Worm (Caenorhabditis elegans) whole organism, L4 larva: Measurements from ENCODE around the gene C46A5.6.

Experiments
- aly-2 ChIP-seq: sonication (generic microtip); optimal IDR thresholded peaks from 2 replicates; lab custom pipeline; 2018; ENCODE audit warnings: missing biosample characterization, missing genetic modification characterization
- fkh-10 ChIP-seq: fragments of 150-350 bp; optimal IDR thresholded peaks from 2 replicates; lab custom pipeline; 2014; ENCODE audit warnings: missing biosample characterization, missing genetic modification reagents, missing genetic modification characterization
- nhr-25 ChIP-seq: sonication (generic microtip); optimal IDR thresholded peaks from 2 replicates; lab custom pipeline; 2017; ENCODE audit warnings: missing genetic modification characterization, mild to moderate bottlenecking, missing compliant biosample characterization, antibody characterized with exemption, moderate library complexity, borderline replicate concordance; ENCODE audit not compliant: insufficient read depth
- zag-1 ChIP-seq: fragments of 150-350 bp; optimal IDR thresholded peaks from 2 replicates; lab custom pipeline; 2014; ENCODE audit warnings: missing biosample characterization, missing genetic modification characterization

DNA sequence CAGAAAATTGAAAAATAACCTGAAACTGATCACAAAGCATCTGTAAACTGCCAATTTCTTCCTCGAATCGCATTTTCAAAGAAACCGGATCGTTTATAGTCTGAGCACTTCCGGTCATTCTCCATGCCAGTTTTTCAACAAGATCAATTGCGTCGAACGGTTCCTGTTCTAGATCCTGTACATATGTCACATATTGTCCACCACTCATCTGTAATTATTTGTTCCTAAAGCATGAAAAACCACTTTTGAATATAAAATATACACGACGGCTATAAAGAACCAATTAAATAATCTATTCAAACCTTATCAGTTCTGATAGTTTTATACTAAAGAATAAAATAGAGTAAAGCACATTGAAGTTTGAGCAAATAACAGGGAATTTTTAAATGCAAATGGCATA lies 18.6 kb upstream of the C46A5.6 start, which contains the start of gene sec-10:
- TF ChIP-seq aly-2 (tag; lab: Kevin White, UChicago) (no peak), nhr-25 (no peak), zag-1 (tag; lab: Kevin White, UChicago) (no peak), fkh-10 (GFP tag; lab: Kevin White, UChicago) (no peak)
